Worm (Caenorhabditis elegans) whole organism, L3 larva: ENCODE data around the gene C56G2.15.

Experiments
- daf-12 ChIP-seq: fragments of 150-350 bp; optimal IDR thresholded peaks from 2 replicates; lab custom pipeline; 2014; ENCODE audit warnings: missing biosample characterization, missing genetic modification reagents, missing genetic modification characterization
- eor-1 ChIP-seq, 2 experiments: fragments of 150-350 bp; optimal IDR thresholded peaks; 2 replicates each; lab custom pipeline; 2014 to 2018; ENCODE audit warnings: missing biosample characterization in 2 of 2, missing genetic modification characterization in 2 of 2
- fos-1 ChIP-seq: fragments of 150-350 bp; optimal IDR thresholded peaks from 2 replicates; lab custom pipeline; 2014; ENCODE audit warnings: missing biosample characterization, missing genetic modification characterization
- lin-15B ChIP-seq: fragments of 150-350 bp; optimal IDR thresholded peaks from 2 replicates; lab custom pipeline; 2014; ENCODE audit warnings: missing biosample characterization, missing genetic modification characterization
- pha-4 ChIP-seq: fragments of 150-350 bp; optimal IDR thresholded peaks from 2 replicates; lab custom pipeline; 2014; ENCODE audit warnings: missing biosample characterization, missing genetic modification reagents, missing genetic modification characterization
- pqm-1 ChIP-seq: fragments of 150-350 bp; optimal IDR thresholded peaks from 2 replicates; lab custom pipeline; 2017; ENCODE audit warnings: missing biosample characterization, missing genetic modification characterization, inconsistent platforms
- sea-2 ChIP-seq: fragments of 150-350 bp; sonication (generic microtip); optimal IDR thresholded peaks from 4 replicates; lab custom pipeline; 2014; ENCODE audit warnings: missing biosample characterization, missing genetic modification reagents, missing genetic modification characterization
- skn-1 ChIP-seq: fragments of 150-350 bp; optimal IDR thresholded peaks from 2 replicates; lab custom pipeline; 2014; ENCODE audit warnings: missing biosample characterization, missing genetic modification characterization
- zag-1 ChIP-seq: fragments of 150-350 bp; optimal IDR thresholded peaks from 2 replicates; lab custom pipeline; 2014; ENCODE audit warnings: missing biosample characterization, missing genetic modification characterization
- ztf-4 ChIP-seq: fragments of 150-350 bp; optimal IDR thresholded peaks from 2 replicates; lab custom pipeline; 2014; ENCODE audit warnings: missing biosample characterization, missing genetic modification characterization

DNA sequence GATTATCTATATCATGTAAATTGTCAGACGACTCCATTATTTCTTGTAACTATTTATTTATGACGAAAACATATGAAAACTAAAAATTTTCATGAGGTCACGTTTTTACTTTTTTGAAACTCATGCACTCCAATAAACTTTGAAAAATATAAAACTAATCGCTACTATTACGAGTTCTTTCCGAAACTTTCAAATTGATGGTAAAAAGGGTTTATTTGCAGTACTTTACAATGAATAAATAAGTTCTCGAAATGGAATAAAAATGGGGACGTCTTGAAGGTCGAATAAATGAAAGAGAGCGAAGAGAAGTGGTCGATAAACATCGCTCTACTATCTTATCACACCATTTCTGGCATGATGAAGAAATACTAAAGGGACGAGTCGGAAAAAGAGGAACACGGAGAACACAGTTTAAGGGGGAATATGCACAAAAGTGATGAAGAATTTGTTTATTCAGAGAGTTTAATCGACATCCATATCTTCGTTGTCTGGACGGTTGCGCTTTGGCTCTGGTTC lies 27.7 kb downstream of the C56G2.15 start, which contains the start of gene let-767:
- TF ChIP-seq zag-1 (tag; lab: Kevin White, UChicago) (no peak), ztf-4 (tag; lab: Kevin White, UChicago) (no peak), daf-12 (no peak), skn-1 (tag; lab: Kevin White, UChicago) (no peak), lin-15B (tag; lab: Kevin White, UChicago) (no peak), eor-1 (tag; optimal IDR thresholded peaks at IDR 0.05; lab: Kevin White, UChicago) (no peak), sea-2 (no peak), pqm-1 (tag; lab: Kevin White, UChicago) (no peak), fos-1 (tag; lab: Kevin White, UChicago) (no peak), pha-4 (no peak)
